Fruit fly (Drosophila melanogaster) whole organism, embryonic: ENCODE results near the gene CG9550.
A peak's percentile ranks its signal among the peaks of the same experiment; 100 is the strongest.

Source experiments
- Aef1 ChIP-seq: fragments of 200-800 bp; sonication (Bioruptor generic); IDR thresholded peaks from 3 replicates; pipeline ENCODE4 v1.3.6; 2022; ENCODE audit warnings: missing biosample characterization, missing genetic modification characterization
- Bgb ChIP-seq: fragments of 200-800 bp; sonication (Bioruptor generic); IDR thresholded peaks from 2 replicates; pipeline ENCODE4 v1.3.6; 2022; ENCODE audit warnings: missing biosample characterization, missing genetic modification characterization; ENCODE audit not compliant: partially characterized antibody
- CG10462 ChIP-seq: fragments of 200-800 bp; sonication (Bioruptor generic); optimal IDR thresholded peaks from 2 replicates; lab custom pipeline; 2016; ENCODE audit warnings: missing biosample characterization, missing genetic modification characterization
- CG11504 ChIP-seq: fragments of 200-800 bp; sonication (Bioruptor generic); optimal IDR thresholded peaks from 3 replicates; lab custom pipeline; 2019; ENCODE audit warnings: missing biosample characterization, mild to moderate bottlenecking, missing genetic modification characterization, moderate library complexity
- CG12104 ChIP-seq: fragments of 200-800 bp; sonication (Bioruptor generic); optimal IDR thresholded peaks from 3 replicates; lab custom pipeline; 2016; ENCODE audit warnings: missing biosample characterization, missing genetic modification characterization
- CG15696 ChIP-seq: fragments of 200-800 bp; sonication (Bioruptor generic); optimal IDR thresholded peaks from 2 replicates; lab custom pipeline; 2019; ENCODE audit warnings: missing biosample characterization, mild to moderate bottlenecking, missing genetic modification characterization, moderate library complexity
- CG17359 ChIP-seq: fragments of 200-800 bp; sonication (Bioruptor generic); optimal IDR thresholded peaks from 3 replicates; lab custom pipeline; 2018; ENCODE audit warnings: missing biosample characterization, mild to moderate bottlenecking, missing genetic modification characterization, moderate library complexity
- CG17385 ChIP-seq: fragments of 200-800 bp; sonication (Bioruptor generic); optimal IDR thresholded peaks from 3 replicates; lab custom pipeline; 2018; ENCODE audit warnings: missing biosample characterization, mild to moderate bottlenecking, missing genetic modification characterization
- CG17912 ChIP-seq: fragments of 200-800 bp; sonication (Bioruptor generic); optimal IDR thresholded peaks from 2 replicates; lab custom pipeline; 2018; ENCODE audit warnings: missing biosample characterization, mild to moderate bottlenecking, missing genetic modification characterization
- CG18011 ChIP-seq: fragments of 200-800 bp; sonication (Bioruptor generic); optimal IDR thresholded peaks from 2 replicates; lab custom pipeline; 2017; ENCODE audit warnings: missing biosample characterization, missing genetic modification characterization, mild to moderate bottlenecking, moderate library complexity, missing genotype
- CG18476 ChIP-seq: fragments of 200-800 bp; sonication (Bioruptor generic); optimal IDR thresholded peaks from 2 replicates; lab custom pipeline; 2016; ENCODE audit warnings: missing biosample characterization, mild to moderate bottlenecking, missing genetic modification characterization
- CG18764 ChIP-seq: fragments of 200-800 bp; sonication (Bioruptor generic); optimal IDR thresholded peaks from 3 replicates; lab custom pipeline; 2016; ENCODE audit warnings: missing biosample characterization, missing genetic modification characterization
- CG2202 ChIP-seq: fragments of 200-800 bp; sonication (Bioruptor generic); optimal IDR thresholded peaks from 2 replicates; lab custom pipeline; 2018; ENCODE audit warnings: missing biosample characterization, mild to moderate bottlenecking, missing genetic modification characterization
- CG34224 ChIP-seq: fragments of 200-800 bp; sonication (Bioruptor generic); IDR thresholded peaks from 3 replicates; pipeline ENCODE4 v1.3.6; 2022; ENCODE audit warnings: missing biosample characterization, missing genetic modification characterization; ENCODE audit not compliant: partially characterized antibody
- CG4854 ChIP-seq: fragments of 200-800 bp; sonication (Bioruptor generic); optimal IDR thresholded peaks from 2 replicates; lab custom pipeline; 2016; ENCODE audit warnings: missing biosample characterization, missing genetic modification characterization, inconsistent platforms
- CG5245 ChIP-seq: fragments of 200-800 bp; sonication (Bioruptor generic); optimal IDR thresholded peaks from 3 replicates; lab custom pipeline; 2016; ENCODE audit warnings: missing biosample characterization, missing genetic modification characterization
- CG6272 ChIP-seq: fragments of 200-800 bp; sonication (Bioruptor generic); IDR thresholded peaks from 2 replicates; pipeline ENCODE4 v1.3.6; 2022; ENCODE audit warnings: missing biosample characterization, missing genetic modification characterization
- CG6791 ChIP-seq: fragments of 200-800 bp; sonication (Bioruptor generic); IDR thresholded peaks from 3 replicates; pipeline ENCODE4 v1.3.6; 2022; ENCODE audit warnings: missing biosample characterization, missing genetic modification characterization; ENCODE audit not compliant: partially characterized antibody
- CG7271 ChIP-seq: fragments of 200-800 bp; sonication (Bioruptor generic); optimal IDR thresholded peaks from 2 replicates; lab custom pipeline; 2018; ENCODE audit warnings: missing biosample characterization, mild to moderate bottlenecking, missing genetic modification characterization, moderate library complexity
- CG8089 ChIP-seq: fragments of 200-800 bp; sonication (Bioruptor generic); optimal IDR thresholded peaks from 3 replicates; lab custom pipeline; 2016; ENCODE audit warnings: missing biosample characterization, missing genetic modification characterization
- CG8478 ChIP-seq: fragments of >200 bp; optimal IDR thresholded peaks from 2 replicates; lab custom pipeline; 2018
- CG9437 ChIP-seq: fragments of 200-800 bp; sonication (Bioruptor generic); optimal IDR thresholded peaks from 2 replicates; lab custom pipeline; 2018; ENCODE audit warnings: missing biosample characterization, mild to moderate bottlenecking, missing genetic modification characterization
- CG9609 ChIP-seq: fragments of 200-800 bp; sonication (Bioruptor generic); optimal IDR thresholded peaks from 3 replicates; lab custom pipeline; 2016; ENCODE audit warnings: missing biosample characterization, missing genetic modification characterization
- Camta ChIP-seq: fragments of 200-800 bp; sonication (Bioruptor generic); optimal IDR thresholded peaks from 2 replicates; lab custom pipeline; 2016; ENCODE audit warnings: missing biosample characterization, missing genetic modification characterization
- E2f2 ChIP-seq: fragments of 200-800 bp; sonication (Bioruptor generic); IDR thresholded peaks from 2 replicates; pipeline ENCODE4 v1.3.6; 2022; ENCODE audit warnings: missing biosample characterization, missing genetic modification characterization
- GATAe ChIP-seq: fragments of 200-800 bp; sonication (Bioruptor generic); conservative IDR thresholded peaks from 2 replicates; pipeline ENCODE4 v1.3.6; 2022; ENCODE audit warnings: missing biosample characterization, missing genetic modification characterization
- HLH3B ChIP-seq: fragments of 200-800 bp; sonication (Bioruptor generic); IDR thresholded peaks from 2 replicates; pipeline ENCODE4 v1.3.6; 2022; ENCODE audit warnings: missing biosample characterization, missing genetic modification characterization
- Hmx ChIP-seq: fragments of 200-800 bp; sonication (Bioruptor generic); optimal IDR thresholded peaks from 2 replicates; lab custom pipeline; 2016; ENCODE audit warnings: missing biosample characterization, missing genetic modification characterization
- Mes4 ChIP-seq: fragments of 200-800 bp; sonication (Bioruptor generic); optimal IDR thresholded peaks from 2 replicates; lab custom pipeline; 2016; ENCODE audit warnings: missing biosample characterization, missing genetic modification characterization
- Nf-YB ChIP-seq: fragments of 200-800 bp; sonication (Bioruptor generic); optimal IDR thresholded peaks from 3 replicates; lab custom pipeline; 2019; ENCODE audit warnings: missing biosample characterization, mild to moderate bottlenecking, missing genetic modification characterization, moderate library complexity
- ash1 ChIP-seq: fragments of 200-800 bp; sonication (Bioruptor generic); optimal IDR thresholded peaks from 2 replicates; lab custom pipeline; 2018; ENCODE audit warnings: missing biosample characterization, mild to moderate bottlenecking, missing genetic modification characterization
- bowl ChIP-seq: fragments of 200-800 bp; sonication (Bioruptor generic); IDR thresholded peaks from 2 replicates; pipeline ENCODE4 v1.3.6; 2022; ENCODE audit warnings: missing biosample characterization, missing genetic modification characterization
- crol ChIP-seq: fragments of 200-800 bp; sonication (Bioruptor generic); IDR thresholded peaks from 2 replicates; pipeline ENCODE4 v1.3.6; 2022; ENCODE audit warnings: missing biosample characterization, missing genetic modification characterization
- dati ChIP-seq: fragments of 200-800 bp; sonication (Bioruptor generic); IDR thresholded peaks from 2 replicates; pipeline ENCODE4 v1.3.6; 2022; ENCODE audit warnings: missing biosample characterization, missing genetic modification characterization
- fd64A ChIP-seq: fragments of 200-800 bp; sonication (Bioruptor generic); optimal IDR thresholded peaks from 3 replicates; lab custom pipeline; 2018; ENCODE audit warnings: missing biosample characterization, mild to moderate bottlenecking, missing genetic modification characterization
- fru ChIP-seq: fragments of >200 bp; optimal IDR thresholded peaks from 2 replicates; lab custom pipeline; 2017
- fu2 ChIP-seq: fragments of 200-800 bp; sonication (Bioruptor generic); optimal IDR thresholded peaks from 2 replicates; lab custom pipeline; 2016; ENCODE audit warnings: missing biosample characterization, missing genetic modification characterization
- gcm2 ChIP-seq: fragments of 200-800 bp; sonication (Bioruptor generic); optimal IDR thresholded peaks from 2 replicates; lab custom pipeline; 2016; ENCODE audit warnings: missing biosample characterization, missing genetic modification characterization
- ham ChIP-seq: fragments of 200-800 bp; sonication (Bioruptor generic); IDR thresholded peaks from 2 replicates; pipeline ENCODE4 v1.3.6; 2022; ENCODE audit warnings: missing biosample characterization, missing genetic modification characterization
- jumu ChIP-seq: fragments of 200-800 bp; sonication (Bioruptor generic); optimal IDR thresholded peaks from 3 replicates; lab custom pipeline; 2016; ENCODE audit warnings: missing biosample characterization, missing genetic modification characterization
- klu ChIP-seq: fragments of 200-800 bp; sonication (Bioruptor generic); IDR thresholded peaks from 2 replicates; pipeline ENCODE4 v1.3.6; 2022; ENCODE audit warnings: missing biosample characterization, missing genetic modification characterization
- lab ChIP-seq: fragments of 200-800 bp; sonication (Bioruptor generic); optimal IDR thresholded peaks from 3 replicates; lab custom pipeline; 2017; ENCODE audit warnings: missing biosample characterization, missing genetic modification characterization, mild to moderate bottlenecking, moderate library complexity, missing genetic modification reagents
- mam ChIP-seq: fragments of 200-800 bp; sonication (Bioruptor generic); optimal IDR thresholded peaks from 3 replicates; lab custom pipeline; 2016; ENCODE audit warnings: missing biosample characterization, missing genetic modification characterization
- nom ChIP-seq: fragments of 200-800 bp; sonication (Bioruptor generic); optimal IDR thresholded peaks from 2 replicates; lab custom pipeline; 2017; ENCODE audit warnings: missing biosample characterization, missing genetic modification characterization, mild to moderate bottlenecking, moderate library complexity, missing genetic modification reagents
- oc ChIP-seq: fragments of 200-800 bp; sonication (Bioruptor generic); optimal IDR thresholded peaks from 2 replicates; lab custom pipeline; 2018; ENCODE audit warnings: missing biosample characterization, mild to moderate bottlenecking, missing genetic modification characterization, moderate library complexity
- pb ChIP-seq: fragments of 200-800 bp; sonication (Bioruptor generic); optimal IDR thresholded peaks from 3 replicates; lab custom pipeline; 2016; ENCODE audit warnings: missing biosample characterization, missing genetic modification characterization
- pfk ChIP-seq: fragments of 200-800 bp; sonication (Bioruptor generic); optimal IDR thresholded peaks from 2 replicates; lab custom pipeline; 2018; ENCODE audit warnings: missing biosample characterization, mild to moderate bottlenecking, missing genetic modification characterization, moderate library complexity
- ranshi ChIP-seq: fragments of 200-800 bp; sonication (Bioruptor generic); IDR thresholded peaks from 2 replicates; pipeline ENCODE4 v1.3.6; 2022; ENCODE audit warnings: missing biosample characterization, missing genetic modification characterization
- sens-2 ChIP-seq: fragments of 200-800 bp; sonication (Bioruptor generic); IDR thresholded peaks from 2 replicates; pipeline ENCODE4 v1.3.6; 2022; ENCODE audit warnings: missing biosample characterization, missing genetic modification characterization
- sug ChIP-seq: fragments of 200-800 bp; optimal IDR thresholded peaks from 2 replicates; lab custom pipeline; 2019; ENCODE audit warnings: missing biosample characterization, mild to moderate bottlenecking, missing genetic modification characterization, moderate library complexity
- tna ChIP-seq: fragments of 200-800 bp; sonication (Bioruptor generic); IDR thresholded peaks from 2 replicates; pipeline ENCODE4 v1.3.6; 2022; ENCODE audit warnings: missing biosample characterization, missing genetic modification characterization; ENCODE audit not compliant: partially characterized antibody
- z ChIP-seq: fragments of 200-800 bp; sonication (Bioruptor generic); IDR thresholded peaks from 3 replicates; pipeline ENCODE4 v1.3.6; 2022; ENCODE audit warnings: missing biosample characterization, missing genetic modification characterization

Gene CG9550

DNA sequence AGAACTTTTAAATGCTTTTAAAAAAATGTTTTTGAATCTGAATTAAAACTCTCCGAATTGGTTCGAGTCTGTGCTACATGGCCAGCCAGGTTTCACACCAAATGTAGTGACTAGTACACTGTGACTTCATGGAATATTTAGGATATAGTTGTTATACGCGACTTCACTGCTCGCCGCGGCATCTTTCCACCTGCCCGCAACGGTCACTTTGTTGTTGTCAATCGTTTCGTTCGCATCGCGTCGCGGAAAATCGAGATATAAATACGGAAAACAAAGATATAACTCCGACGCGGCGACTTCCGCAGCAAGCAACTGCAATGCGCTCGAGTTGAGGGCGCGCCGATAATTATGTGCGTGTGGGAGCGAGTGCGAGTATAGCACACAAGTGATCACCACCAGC lies 1.6 kb downstream of the CG9550 start, which contains the start of gene CG31637 (continued):
- TF ChIP-seq CG5245 (no peak), E2f2 (GFP tag; lab: Robert Waterston, UW) (peak; percentile 70), CG2202 (no peak), CG7271 (tag; lab: Kevin White, UChicago) (no peak), lab (peak; percentile 49), Mes4 (GFP tag; lab: Kevin White, UChicago) (no peak), Camta (GFP tag; lab: Kevin White, UChicago) (no peak), CG8089 (peak; percentile 2), CG15696 (no peak), fru (lab: Kevin White, UChicago) (peak; percentile 14), bowl (GFP tag; lab: Robert Waterston, UW) (no peak), CG4854 (GFP tag; lab: Kevin White, UChicago) (no peak), CG18011 (GFP tag; lab: Kevin White, UChicago) (no peak), CG8478 (no peak), Nf-YB (GFP tag; lab: Kevin White, UChicago) (peak; percentile 54), pb (no peak), ham (no peak), sens-2 (no peak), CG6791 (GFP tag; lab: Robert Waterston, UW) (peak; percentile 52; the same call in 1 of the 3 replicates), CG17912 (GFP tag; lab: Kevin White, UChicago) (peak; percentile 4), CG11504 (tag; lab: Kevin White, UChicago) (no peak), sug (tag; lab: Kevin White, UChicago) (peak; percentile 49), jumu (no peak), pfk (GFP tag; lab: Kevin White, UChicago) (no peak), Hmx (GFP tag; lab: Kevin White, UChicago) (no peak), gcm2 (no peak), CG9609 (peak; percentile 27), ash1 (no peak), CG12104 (GFP tag; lab: Kevin White, UChicago) (no peak), HLH3B (GFP tag; lab: Robert Waterston, UW) (no peak), CG18476 (GFP tag; lab: Kevin White, UChicago) (no peak), Bgb (GFP tag; lab: Robert Waterston, UW) (peak; percentile 32; the same call in 1 of the 2 replicates), Aef1 (GFP tag; lab: Robert Waterston, UW) (no peak), CG9437 (no peak), CG18764 (GFP tag; lab: Kevin White, UChicago) (no peak), z (GFP tag; lab: Robert Waterston, UW) (no peak), fd64A (GFP tag; lab: Kevin White, UChicago) (no peak), CG10462 (GFP tag; lab: Kevin White, UChicago) (no peak), nom (GFP tag; lab: Kevin White, UChicago) (peak; percentile 54), tna (peak; percentile 43; the same call in 1 of the 2 replicates), CG17385 (peak; percentile 11), CG17359 (tag; lab: Kevin White, UChicago) (peak; percentile 0), klu (GFP tag; lab: Robert Waterston, UW) (no peak), ranshi (GFP tag; lab: Robert Waterston, UW) (no peak), crol (GFP tag; lab: Robert Waterston, UW) (no peak), GATAe (no peak), fu2 (GFP tag; lab: Kevin White, UChicago) (no peak), dati (GFP tag; lab: Robert Waterston, UW) (no peak), CG34224 (GFP tag; lab: Robert Waterston, UW) (peak; percentile 47), mam (GFP tag; lab: Kevin White, UChicago) (no peak), CG6272 (GFP tag; lab: Robert Waterston, UW) (no peak), oc (tag; lab: Kevin White, UChicago) (no peak)
